Worm (Caenorhabditis elegans): ENCODE data around the gene R02D5.3.

DNA sequence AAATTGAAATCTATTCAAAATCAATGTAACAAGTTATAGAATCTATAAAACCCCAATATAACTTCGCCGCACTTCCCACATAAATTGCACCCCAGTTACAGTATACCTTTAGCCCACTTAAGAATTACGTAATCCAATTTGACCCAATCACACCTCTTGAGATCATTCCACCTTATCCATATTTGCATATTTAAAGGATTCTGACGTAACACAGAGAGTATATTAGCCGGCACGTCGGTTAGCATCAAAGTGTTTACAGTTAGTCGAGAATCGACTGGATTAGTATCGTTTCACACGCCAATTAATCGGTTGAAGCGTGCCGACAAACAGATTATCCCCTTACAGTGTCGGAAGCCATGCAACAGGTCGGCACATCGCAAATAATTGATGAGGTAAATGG, 49.4 kb upstream of the R02D5.3 start:
- no peak for TF ChIP-seq unc-62 (GFP tag; optimal IDR thresholded peaks at IDR 0.05)
- TF ChIP-seq unc-130 (tag; optimal IDR thresholded peaks at IDR 0.05): no peak
- TF ChIP-seq sox-4 (tag; optimal IDR thresholded peaks at IDR 0.05): no peak
- no peak for TF ChIP-seq tbx-2 (tag; optimal IDR thresholded peaks at IDR 0.05)
- no peak for TF ChIP-seq pqm-1 (tag; optimal IDR thresholded peaks at IDR 0.05)
- no peak for TF ChIP-seq jun-1 (tag; optimal IDR thresholded peaks at IDR 0.05)
- no peak for TF ChIP-seq ztf-11 (tag; optimal IDR thresholded peaks at IDR 0.05)

Data from whole organism, L1 larva.